Fruit fly (Drosophila melanogaster): ENCODE measurements around the gene CG46412.
A peak's percentile ranks its signal among the peaks of the same experiment; 100 is the strongest.

Gene CG46412

dm6 chr3L:11536767-11537419 is 27.0 kb downstream of the CG46412 start (continued):
- TF ChIP-seq Sox14 (GFP tag; optimal IDR thresholded peaks at IDR 0.05) = peak; percentile 20
- TF ChIP-seq net (GFP tag; optimal IDR thresholded peaks at IDR 0.05) = no peak
- TF ChIP-seq CG6808 (GFP tag; optimal IDR thresholded peaks at IDR 0.05) = no peak
- TF ChIP-seq CG7368 (GFP tag; optimal IDR thresholded peaks at IDR 0.05) = no peak
- TF ChIP-seq CG11902 (GFP tag; optimal IDR thresholded peaks at IDR 0.05) = no peak
- TF ChIP-seq OdsH (GFP tag; optimal IDR thresholded peaks at IDR 0.05) = peak; percentile 48
- no peak for TF ChIP-seq Ets96B (tag; optimal IDR thresholded peaks at IDR 0.05)
- peak; percentile 47 for TF ChIP-seq fkh (GFP tag; optimal IDR thresholded peaks at IDR 0.05)
- no peak for TF ChIP-seq CG11762 (GFP tag; optimal IDR thresholded peaks at IDR 0.05; ENCODE audit: insufficient read depth)
- no peak for TF ChIP-seq Hr39 (GFP tag; optimal IDR thresholded peaks at IDR 0.05)
- TF ChIP-seq CG6163 (GFP tag; IDR thresholded peaks at IDR 0.05) = no peak
- TF ChIP-seq fd59A (GFP tag; optimal IDR thresholded peaks at IDR 0.05) = no peak
- TF ChIP-seq Eip78C (GFP tag) = peak; percentile 68

dm6 chr3L:11536132-11536531 is 27.7 kb downstream of the CG46412 start:
- TF ChIP-seq CG7368 (GFP tag; optimal IDR thresholded peaks at IDR 0.05) (peak; percentile 12), OdsH (GFP tag; optimal IDR thresholded peaks at IDR 0.05) (peak; percentile 33), achi (GFP tag; optimal IDR thresholded peaks at IDR 0.05) (peak; percentile 3), CG15336 (GFP tag; IDR thresholded peaks at IDR 0.05) (peak; percentile 71), vri (GFP tag; optimal IDR thresholded peaks at IDR 0.05) (no peak), CG11294 (GFP tag; IDR thresholded peaks at IDR 0.05) (no peak), eg (GFP tag; IDR thresholded peaks at IDR 0.05) (peak; percentile 67), CG8119 (GFP tag; IDR thresholded peaks at IDR 0.05) (peak; percentile 66), Hr39 (GFP tag; optimal IDR thresholded peaks at IDR 0.05) (peak; percentile 34), CG6163 (GFP tag; IDR thresholded peaks at IDR 0.05) (peak; percentile 79), CG3919 (GFP tag; optimal IDR thresholded peaks at IDR 0.05) (peak; percentile 44), ss (GFP tag; optimal IDR thresholded peaks at IDR 0.05) (no peak), Sox102F (GFP tag; optimal IDR thresholded peaks at IDR 0.05) (peak; percentile 31), Sox14 (GFP tag; optimal IDR thresholded peaks at IDR 0.05) (peak; percentile 52), pdm3 (GFP tag; optimal IDR thresholded peaks at IDR 0.05) (peak; percentile 32), Met (GFP tag; optimal IDR thresholded peaks at IDR 0.05) (peak; percentile 18), salr (GFP tag; optimal IDR thresholded peaks at IDR 0.05) (no peak), fkh (GFP tag; optimal IDR thresholded peaks at IDR 0.05) (no peak), Eip78C (GFP tag) (peak; percentile 70), CG34406 (GFP tag; optimal IDR thresholded peaks at IDR 0.05) (peak; percentile 1), svp (GFP tag) (peak; percentile 52), CG10631 (GFP tag; optimal IDR thresholded peaks at IDR 0.05) (peak; percentile 3), cyc (GFP tag; optimal IDR thresholded peaks at IDR 0.05) (peak; percentile 63), acj6 (GFP tag; optimal IDR thresholded peaks at IDR 0.05) (peak; percentile 46), CG32006 (GFP tag; optimal IDR thresholded peaks at IDR 0.05) (peak; percentile 22), CG6792 (GFP tag; optimal IDR thresholded peaks at IDR 0.05) (peak; percentile 25), lz (GFP tag; optimal IDR thresholded peaks at IDR 0.05) (no peak), CG4318 (GFP tag; optimal IDR thresholded peaks at IDR 0.05) (no peak), esn (GFP tag; optimal IDR thresholded peaks at IDR 0.05) (peak; percentile 37), topi (GFP tag; optimal IDR thresholded peaks at IDR 0.05) (peak; percentile 50), Smox (GFP tag; optimal IDR thresholded peaks at IDR 0.05) (peak; percentile 23), Hr4 (GFP tag; optimal IDR thresholded peaks at IDR 0.05) (peak; percentile 10), CG31627 (GFP tag; optimal IDR thresholded peaks at IDR 0.05) (peak; percentile 37), Ets21C (GFP tag; optimal IDR thresholded peaks at IDR 0.05) (peak; percentile 4), spab (GFP tag; optimal IDR thresholded peaks at IDR 0.05) (no peak)
